Worm (Caenorhabditis elegans): ENCODE results near the gene C35C5.9.

The C35C5.9 gene

DNA sequence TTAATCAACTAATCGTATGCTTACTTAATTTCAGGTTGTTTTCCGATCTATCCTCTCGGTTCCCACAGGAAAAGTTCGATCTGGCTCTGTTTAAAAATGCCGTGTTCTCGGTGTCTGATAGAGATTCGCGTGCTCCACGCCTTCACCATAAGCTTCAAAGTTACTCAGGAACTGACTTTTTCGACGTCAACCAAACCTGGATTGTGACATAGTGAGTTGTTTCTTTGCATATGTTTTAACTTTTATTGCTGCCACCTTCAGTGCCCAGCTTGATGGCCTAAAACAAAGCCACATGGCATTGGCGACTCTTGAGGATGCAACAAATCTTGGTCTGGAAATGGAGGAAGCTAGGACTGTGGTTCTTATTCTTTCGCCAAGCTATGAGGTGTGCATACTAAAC lies 49.5 kb downstream of the C35C5.9 start:
- no peak for TF ChIP-seq lin-13 (tag; optimal IDR thresholded peaks at IDR 0.05)
- no peak for TF ChIP-seq elt-1 (tag; optimal IDR thresholded peaks at IDR 0.05; ENCODE audit: borderline replicate concordance, insufficient read depth)
- TF ChIP-seq ceh-83 (GFP tag; optimal IDR thresholded peaks at IDR 0.05): no peak
- no peak for TF ChIP-seq ztf-11 (tag; optimal IDR thresholded peaks at IDR 0.05)
- no peak for TF ChIP-seq unc-39 (tag; optimal IDR thresholded peaks at IDR 0.05)
- TF ChIP-seq elt-3 (tag; optimal IDR thresholded peaks at IDR 0.05): no peak
- TF ChIP-seq mep-1 (tag; optimal IDR thresholded peaks at IDR 0.05): no peak

Measured in whole organism, mixed stage, embryonic.